Fruit fly (Drosophila melanogaster) whole organism, embryonic: ENCODE measurements around the gene Acp26Aa.

Experiments
- Bgb ChIP-seq: fragments of 200-800 bp; sonication (Bioruptor generic); IDR thresholded peaks from 2 replicates; pipeline ENCODE4 v1.3.6; 2022; ENCODE audit warnings: missing biosample characterization, missing genetic modification characterization; ENCODE audit not compliant: partially characterized antibody
- CG10209 ChIP-seq: fragments of 200-800 bp; sonication (Bioruptor generic); optimal IDR thresholded peaks from 3 replicates; lab custom pipeline; 2017; ENCODE audit warnings: missing biosample characterization, mild to moderate bottlenecking, missing genetic modification characterization, missing genetic modification reagents
- CG10462 ChIP-seq: fragments of 200-800 bp; sonication (Bioruptor generic); optimal IDR thresholded peaks from 2 replicates; lab custom pipeline; 2016; ENCODE audit warnings: missing biosample characterization, missing genetic modification characterization
- CG12219 ChIP-seq: fragments of 200-800 bp; sonication (Bioruptor generic); optimal IDR thresholded peaks from 3 replicates; lab custom pipeline; 2018; ENCODE audit warnings: missing biosample characterization, mild to moderate bottlenecking, missing genetic modification characterization
- CG12391 ChIP-seq: fragments of 200-800 bp; sonication (Bioruptor generic); optimal IDR thresholded peaks from 3 replicates; lab custom pipeline; 2018; ENCODE audit warnings: missing biosample characterization, mild to moderate bottlenecking, missing genetic modification characterization, moderate library complexity
- CG1602 ChIP-seq: fragments of 200-800 bp; sonication (Bioruptor generic); optimal IDR thresholded peaks from 3 replicates; lab custom pipeline; 2016; ENCODE audit warnings: missing biosample characterization, missing genetic modification characterization
- CG18619 ChIP-seq: fragments of 200-800 bp; sonication (Bioruptor generic); optimal IDR thresholded peaks from 3 replicates; lab custom pipeline; 2017; ENCODE audit warnings: missing biosample characterization, mild to moderate bottlenecking, missing genetic modification characterization
- CG30020 ChIP-seq: fragments of 200-800 bp; optimal IDR thresholded peaks from 2 replicates; lab custom pipeline; 2019; ENCODE audit warnings: missing biosample characterization, mild to moderate bottlenecking, missing genetic modification characterization, moderate library complexity
- CG30431 ChIP-seq: fragments of 200-800 bp; sonication (Bioruptor generic); optimal IDR thresholded peaks from 2 replicates; lab custom pipeline; 2017; ENCODE audit warnings: missing biosample characterization, missing genetic modification characterization
- CG3163 ChIP-seq: fragments of 200-800 bp; sonication (Bioruptor generic); optimal IDR thresholded peaks from 3 replicates; lab custom pipeline; 2016; ENCODE audit warnings: missing biosample characterization, missing genetic modification characterization
- CG33213 ChIP-seq: fragments of 200-800 bp; sonication (Bioruptor generic); optimal IDR thresholded peaks from 3 replicates; lab custom pipeline; 2016; ENCODE audit warnings: missing biosample characterization, missing genetic modification characterization
- CG3838 ChIP-seq: fragments of 200-800 bp; sonication (Bioruptor generic); optimal IDR thresholded peaks from 3 replicates; lab custom pipeline; 2016; ENCODE audit warnings: missing biosample characterization, missing genetic modification characterization
- CG6791 ChIP-seq: fragments of 200-800 bp; sonication (Bioruptor generic); IDR thresholded peaks from 3 replicates; pipeline ENCODE4 v1.3.6; 2022; ENCODE audit warnings: missing biosample characterization, missing genetic modification characterization; ENCODE audit not compliant: partially characterized antibody
- CG7745 ChIP-seq: fragments of 200-800 bp; sonication (Bioruptor generic); optimal IDR thresholded peaks from 2 replicates; lab custom pipeline; 2018; ENCODE audit warnings: missing biosample characterization, mild to moderate bottlenecking, missing genetic modification characterization, moderate library complexity
- CG8478 ChIP-seq: fragments of >200 bp; optimal IDR thresholded peaks from 2 replicates; lab custom pipeline; 2018
- CG9215 ChIP-seq: fragments of 200-800 bp; sonication (Bioruptor generic); IDR thresholded peaks from 2 replicates; pipeline ENCODE4 v1.3.6; 2022; ENCODE audit warnings: missing biosample characterization, missing genetic modification characterization
- Chrac-16 ChIP-seq: fragments of 200-800 bp; sonication (Bioruptor generic); optimal IDR thresholded peaks from 3 replicates; lab custom pipeline; 2016; ENCODE audit warnings: missing biosample characterization, missing genetic modification characterization
- Dp ChIP-seq: fragments of 200-800 bp; sonication (Bioruptor generic); optimal IDR thresholded peaks from 2 replicates; lab custom pipeline; 2018; ENCODE audit warnings: missing biosample characterization, mild to moderate bottlenecking, missing genetic modification characterization, moderate library complexity
- Eip74EF ChIP-seq, 2 experiments: fragments of 200-800 bp in 1 of 2; fragments of >200 bp in 1 of 2; sonication (Bioruptor generic) in 1 of 2; optimal IDR thresholded peaks; 2 replicates each; lab custom pipeline; 2017 to 2019; ENCODE audit warnings: missing biosample characterization in 2 of 2, missing genetic modification characterization in 2 of 2, mild to moderate bottlenecking in 1 of 2, moderate library complexity in 1 of 2
- Ets97D ChIP-seq: fragments of 200-800 bp; sonication (Bioruptor generic); optimal IDR thresholded peaks from 3 replicates; lab custom pipeline; 2016; ENCODE audit warnings: missing biosample characterization, missing genetic modification characterization
- Lpt ChIP-seq: fragments of >200 bp; optimal IDR thresholded peaks from 2 replicates; lab custom pipeline; 2018; ENCODE audit warnings: missing biosample characterization, missing genetic modification characterization
- MBD-R2 ChIP-seq: fragments of 200-800 bp; sonication (Bioruptor generic); IDR thresholded peaks from 2 replicates; pipeline ENCODE4 v1.3.6; 2022; ENCODE audit warnings: missing biosample characterization, missing genetic modification characterization
- Meics ChIP-seq: fragments of 200-800 bp; sonication (Bioruptor generic); optimal IDR thresholded peaks from 2 replicates; lab custom pipeline; 2017; ENCODE audit warnings: missing biosample characterization, mild to moderate bottlenecking, missing genetic modification characterization
- NfI ChIP-seq: fragments of 200-800 bp; sonication (Bioruptor generic); optimal IDR thresholded peaks from 3 replicates; lab custom pipeline; 2018; ENCODE audit warnings: missing biosample characterization, mild to moderate bottlenecking, missing genetic modification characterization, moderate library complexity
- Oaz ChIP-seq: fragments of 200-800 bp; sonication (Bioruptor generic); IDR thresholded peaks from 2 replicates; pipeline ENCODE4 v1.3.6; 2022; ENCODE audit warnings: missing biosample characterization, missing genetic modification characterization
- Optix ChIP-seq: fragments of 200-800 bp; sonication (Bioruptor generic); IDR thresholded peaks from 3 replicates; pipeline ENCODE4 v1.3.6; 2022; ENCODE audit warnings: missing biosample characterization, missing genetic modification characterization
- Ptx1 ChIP-seq: fragments of 200-800 bp; sonication (Bioruptor generic); IDR thresholded peaks from 2 replicates; pipeline ENCODE4 v1.3.6; 2022; ENCODE audit warnings: missing biosample characterization, missing genetic modification characterization
- Sox100B ChIP-seq: fragments of 200-800 bp; sonication (Bioruptor generic); optimal IDR thresholded peaks from 3 replicates; lab custom pipeline; 2018; ENCODE audit warnings: missing biosample characterization, mild to moderate bottlenecking, missing genetic modification characterization
- Sry-δ ChIP-seq: fragments of 200-800 bp; sonication (Bioruptor generic); optimal IDR thresholded peaks from 2 replicates; lab custom pipeline; 2016; ENCODE audit warnings: missing biosample characterization, missing genetic modification characterization
- TFAM ChIP-seq: fragments of 200-800 bp; sonication (Bioruptor generic); optimal IDR thresholded peaks from 2 replicates; lab custom pipeline; 2017; ENCODE audit warnings: missing biosample characterization, missing genetic modification characterization, inconsistent platforms
- Xbp1 ChIP-seq: fragments of 200-800 bp; sonication (Bioruptor generic); optimal IDR thresholded peaks from 3 replicates; lab custom pipeline; 2016; ENCODE audit warnings: missing biosample characterization, mild to moderate bottlenecking, missing genetic modification characterization
- Xrp1 ChIP-seq: fragments of 200-800 bp; sonication (Bioruptor generic); IDR thresholded peaks from 2 replicates; pipeline ENCODE4 v1.3.6; 2022; ENCODE audit warnings: missing biosample characterization, missing genetic modification characterization
- bcd ChIP-seq: fragments of 200-800 bp; sonication (Bioruptor generic); optimal IDR thresholded peaks from 2 replicates; lab custom pipeline; 2017; ENCODE audit warnings: missing biosample characterization, mild to moderate bottlenecking, missing genetic modification characterization
- grau ChIP-seq: fragments of 200-800 bp; optimal IDR thresholded peaks from 3 replicates; lab custom pipeline; 2019; ENCODE audit warnings: missing biosample characterization, mild to moderate bottlenecking, missing genetic modification characterization, moderate library complexity
- gt ChIP-seq: fragments of 200-800 bp; sonication (Bioruptor generic); IDR thresholded peaks from 2 replicates; pipeline ENCODE4 v1.3.6; 2022; ENCODE audit warnings: missing biosample characterization, missing genetic modification characterization
- hkb ChIP-seq, 2 experiments: fragments of 200-800 bp in 1 of 2; fragments of >200 bp in 1 of 2; sonication (Bioruptor generic) in 1 of 2; IDR thresholded peaks in 1 of 2; optimal IDR thresholded peaks in 1 of 2; 2 replicates each; pipeline versions ENCODE4 v1.3.6 to Lab custom; 2017 to 2022; ENCODE audit warnings: missing biosample characterization in 1 of 2, missing genetic modification characterization in 1 of 2
- nau ChIP-seq: fragments of 200-800 bp; sonication (Bioruptor generic); optimal IDR thresholded peaks from 3 replicates; lab custom pipeline; 2017; ENCODE audit warnings: missing biosample characterization, mild to moderate bottlenecking, missing genetic modification characterization, missing genetic modification reagents
- odd ChIP-seq: fragments of 200-800 bp; sonication (Bioruptor generic); optimal IDR thresholded peaks from 2 replicates; lab custom pipeline; 2017; ENCODE audit warnings: missing biosample characterization, mild to moderate bottlenecking, missing genetic modification characterization
- pita ChIP-seq: fragments of 200-800 bp; sonication (Bioruptor generic); optimal IDR thresholded peaks from 2 replicates; lab custom pipeline; 2017; ENCODE audit warnings: missing biosample characterization, mild to moderate bottlenecking, missing genetic modification characterization
- pnt ChIP-seq: fragments of 200-800 bp; sonication (Bioruptor generic); optimal IDR thresholded peaks from 3 replicates; lab custom pipeline; 2016; ENCODE audit warnings: missing biosample characterization, missing genetic modification characterization
- psq ChIP-seq: fragments of 200-800 bp; sonication (Bioruptor generic); optimal IDR thresholded peaks from 2 replicates; lab custom pipeline; 2017; ENCODE audit warnings: missing biosample characterization, missing genetic modification characterization
- pum ChIP-seq: fragments of 200-800 bp; sonication (Bioruptor generic); optimal IDR thresholded peaks from 2 replicates; lab custom pipeline; 2016; ENCODE audit warnings: missing biosample characterization, missing genetic modification characterization
- row ChIP-seq: fragments of 200-800 bp; sonication (Bioruptor generic); IDR thresholded peaks from 3 replicates; pipeline ENCODE4 v1.3.6; 2022; ENCODE audit warnings: missing biosample characterization, missing genetic modification characterization
- sc ChIP-seq, 3 experiments: fragments of >200 bp in 2 of 3; fragments of 200-800 bp in 1 of 3; sonication (Bioruptor generic) in 1 of 3; optimal IDR thresholded peaks; 2 replicates in 2 of 3; 3 replicates in 1 of 3; lab custom pipeline; 2017; ENCODE audit warnings: mild to moderate bottlenecking in 1 of 3, missing biosample characterization in 1 of 3, missing genetic modification characterization in 1 of 3, missing genetic modification reagents in 1 of 3
- slou ChIP-seq: fragments of 200-800 bp; sonication (Bioruptor generic); optimal IDR thresholded peaks from 3 replicates; lab custom pipeline; 2016; ENCODE audit warnings: missing biosample characterization, missing genetic modification characterization
- toy ChIP-seq: fragments of 200-800 bp; sonication (Bioruptor generic); IDR thresholded peaks from 2 replicates; pipeline ENCODE4 v1.3.6; 2022; ENCODE audit warnings: missing biosample characterization, missing genetic modification characterization
- trh ChIP-seq: fragments of 200-800 bp; sonication (Bioruptor generic); optimal IDR thresholded peaks from 2 replicates; lab custom pipeline; 2016; ENCODE audit warnings: missing biosample characterization, missing genetic modification characterization
- ttk ChIP-seq: fragments of 200-800 bp; sonication (Bioruptor generic); IDR thresholded peaks from 2 replicates; pipeline ENCODE4 v2.1.2; 2022; ENCODE audit warnings: missing biosample characterization, missing genetic modification characterization

Gene Acp26Aa

DNA sequence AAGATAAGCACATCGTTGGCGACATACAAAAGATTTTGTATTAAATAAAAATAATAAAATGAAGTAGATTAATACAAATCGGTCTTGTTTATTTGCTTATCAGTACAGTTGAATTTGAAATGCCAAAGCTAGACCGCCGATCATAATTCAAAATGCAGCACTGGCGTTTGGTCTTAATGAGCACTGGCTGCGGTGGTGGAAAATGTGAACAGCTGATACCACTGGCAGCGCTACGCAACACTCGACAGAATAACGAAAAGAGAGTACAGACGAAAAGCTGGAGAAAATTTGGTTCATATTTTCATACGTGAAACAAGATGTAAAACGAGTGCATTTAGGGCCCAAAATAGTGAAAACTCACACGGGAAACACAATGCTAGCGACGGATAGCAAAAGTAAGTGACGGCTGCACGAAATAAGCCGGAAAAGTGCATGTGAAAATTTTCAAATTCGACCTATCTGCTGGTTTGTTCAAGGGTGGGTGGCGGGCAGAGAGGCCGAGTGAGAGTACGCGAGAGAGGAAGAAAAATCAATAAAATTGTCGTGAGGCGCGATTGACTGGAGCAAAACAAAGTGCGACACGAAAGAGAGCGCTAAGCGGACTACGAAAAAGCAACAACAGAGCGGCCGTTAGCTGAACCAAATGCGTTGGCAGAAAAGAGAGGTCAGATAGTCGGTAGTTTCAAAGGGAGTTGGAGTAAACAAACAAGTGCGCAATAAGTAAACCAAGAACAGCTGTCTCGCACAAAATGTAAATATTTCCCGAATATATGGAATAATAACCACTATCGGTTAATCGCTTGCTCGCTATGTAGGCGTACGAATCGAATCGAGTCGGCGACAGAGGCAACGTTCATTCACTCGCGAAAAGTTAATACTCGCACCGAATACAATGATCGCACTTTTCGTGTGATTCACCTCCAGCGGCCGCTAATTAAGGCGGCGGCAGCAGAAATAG lies 13.5 kb upstream of the Acp26Aa start, which contains the start of gene bchs (continued):
- peak; percentile 83 for TF ChIP-seq bcd (GFP tag; lab: Kevin White, UChicago)
- TF ChIP-seq Eip74EF (GFP tag; optimal IDR thresholded peaks at IDR 0.05; lab: Kevin White, UChicago), result no peak
- peak; percentile 82 for TF ChIP-seq NfI (GFP tag; lab: Kevin White, UChicago)
- no peak for TF ChIP-seq ttk (GFP tag; lab: Robert Waterston, UW)
- TF ChIP-seq Chrac-16 (GFP tag; lab: Kevin White, UChicago), result peak; percentile 32
- TF ChIP-seq CG12391 (tag; lab: Kevin White, UChicago), result peak; percentile 57
- peak; percentile 70 for TF ChIP-seq CG3163 (GFP tag; lab: Kevin White, UChicago)
- peak; percentile 93 for TF ChIP-seq CG18619 (GFP tag; lab: Kevin White, UChicago)
- peak; percentile 30; the same call in 1 of the 3 replicates for TF ChIP-seq row (GFP tag; lab: Robert Waterston, UW)
- no peak for TF ChIP-seq CG8478 (lab: Kevin White, UChicago)
- peak; percentile 66 for TF ChIP-seq TFAM (GFP tag; lab: Kevin White, UChicago)
- TF ChIP-seq Ptx1 (GFP tag; lab: Robert Waterston, UW), result 0 out of 2 replicates have a peak, but pooled peaks have one; percentile 23
- peak; percentile 96 for TF ChIP-seq odd (GFP tag; lab: Kevin White, UChicago)
- TF ChIP-seq Lpt (GFP tag; lab: Kevin White, UChicago), result no peak
- TF ChIP-seq CG30431 (GFP tag; lab: Kevin White, UChicago), result peak; percentile 42
- peak; percentile 82 for TF ChIP-seq CG3838 (GFP tag; lab: Kevin White, UChicago)
- TF ChIP-seq pum (GFP tag; lab: Kevin White, UChicago), result peak; percentile 39
- TF ChIP-seq trh, result peak; percentile 83
- peak; percentile 39 for TF ChIP-seq Ets97D (GFP tag; lab: Kevin White, UChicago)
- no peak; the same call in none of the 2 replicates for TF ChIP-seq Bgb (GFP tag; lab: Robert Waterston, UW)
- TF ChIP-seq Optix (GFP tag; lab: Robert Waterston, UW), result no peak; the same call in 2 of the 3 replicates
- TF ChIP-seq Sox100B (GFP tag; lab: Kevin White, UChicago), result no peak
- peak; percentile 97 for TF ChIP-seq psq
- no peak for TF ChIP-seq nau (GFP tag; lab: Kevin White, UChicago)
- TF ChIP-seq Xbp1 (GFP tag; lab: Kevin White, UChicago), result peak; percentile 37
- TF ChIP-seq CG10209 (GFP tag; lab: Kevin White, UChicago), result peak; percentile 95
- no peak for TF ChIP-seq sc (optimal IDR thresholded peaks at IDR 0.05; lab: Kevin White, UChicago)
- TF ChIP-seq sc (GFP tag; optimal IDR thresholded peaks at IDR 0.05; lab: Kevin White, UChicago), result peak; percentile 88
- TF ChIP-seq CG33213, result no peak
- no peak for TF ChIP-seq CG30020 (tag; lab: Kevin White, UChicago)
- peak; percentile 17 for TF ChIP-seq grau
- TF ChIP-seq pnt, result peak; percentile 78
- no peak for TF ChIP-seq CG10462 (GFP tag; lab: Kevin White, UChicago)
- peak; percentile 65 for TF ChIP-seq CG1602 (GFP tag; lab: Kevin White, UChicago)
- TF ChIP-seq CG9215 (GFP tag; lab: Robert Waterston, UW), result no peak
- peak; percentile 38; the same call in 1 of the 3 replicates for TF ChIP-seq CG6791 (GFP tag; lab: Robert Waterston, UW)
- peak; percentile 98 for TF ChIP-seq Dp
- TF ChIP-seq pita (GFP tag; lab: Kevin White, UChicago), result no peak
- peak; percentile 94 for TF ChIP-seq Xrp1 (GFP tag; lab: Robert Waterston, UW)
- peak; percentile 38; the same call in 1 of the 2 replicates for TF ChIP-seq toy
- no peak for TF ChIP-seq gt
- peak; percentile 42 for TF ChIP-seq Sry-δ
- TF ChIP-seq Meics, result peak; percentile 88
- TF ChIP-seq Oaz, result no peak
- TF ChIP-seq CG12219, result peak; percentile 88
- peak; percentile 43 for TF ChIP-seq MBD-R2 (GFP tag; lab: Robert Waterston, UW)
- TF ChIP-seq hkb (optimal IDR thresholded peaks at IDR 0.05; lab: Kevin White, UChicago), result no peak
- peak; percentile 96 for TF ChIP-seq hkb (GFP tag; IDR thresholded peaks at IDR 0.05; lab: Robert Waterston, UW)
- no peak for TF ChIP-seq slou (GFP tag; lab: Kevin White, UChicago)
- TF ChIP-seq CG7745 (tag; lab: Kevin White, UChicago), result peak; percentile 75
